Worm (Caenorhabditis elegans): Measurements from ENCODE around the gene gtf-2H1.

DNA sequence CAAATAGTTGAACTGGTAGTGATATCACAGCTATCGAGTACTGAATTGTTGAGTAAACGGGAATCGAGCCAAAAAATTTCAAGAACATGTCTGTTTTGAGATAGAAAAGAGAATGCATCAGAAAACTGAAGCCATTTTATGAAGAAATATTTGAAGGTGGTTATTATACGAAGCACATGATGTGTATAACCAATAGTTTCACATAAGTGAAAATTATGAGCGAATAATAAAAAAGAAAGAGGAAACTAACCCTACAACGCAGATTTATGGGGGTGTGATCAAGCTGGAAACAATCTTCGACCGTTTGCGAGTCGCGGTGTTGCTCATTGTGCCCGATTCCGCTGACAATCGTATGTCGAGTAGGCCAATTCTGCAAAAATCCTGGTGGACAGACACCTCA, 41.7 kb upstream of the gtf-2H1 start, which contains the start of gene srh-282:
- TF ChIP-seq dve-1 (tag; optimal IDR thresholded peaks at IDR 0.05; ENCODE audit: insufficient read depth) (no peak), pha-4 (GFP tag; IDR thresholded peaks at IDR 0.05) (no peak), pha-4 (tag; optimal IDR thresholded peaks at IDR 0.05) (no peak), dpl-1 (GFP tag; optimal IDR thresholded peaks at IDR 0.05) (no peak), unc-62 (GFP tag; optimal IDR thresholded peaks at IDR 0.05 in 1 of 2) (no peak), unc-62 (tag; optimal IDR thresholded peaks at IDR 0.05) (no peak), unc-39 (tag; optimal IDR thresholded peaks at IDR 0.05) (no peak), Y48G9A.11 (GFP tag; IDR thresholded peaks at IDR 0.05) (no peak), nhr-237 (tag; optimal IDR thresholded peaks at IDR 0.05) (no peak), ctbp-1 (GFP tag; IDR thresholded peaks at IDR 0.05) (no peak), nhr-76 (tag; optimal IDR thresholded peaks at IDR 0.05) (no peak), F44E2.7 (GFP tag; IDR thresholded peaks at IDR 0.05) (no peak), daf-16 (GFP tag; optimal IDR thresholded peaks at IDR 0.05) (no peak), daf-16 (tag; optimal IDR thresholded peaks at IDR 0.05) (no peak), ama-1 (optimal IDR thresholded peaks at IDR 0.05) (no peak)

Data from whole organism, L4 larva.